Worm (Caenorhabditis elegans) whole organism, midembryonic: ENCODE data around the gene C50A2.3.

Experiments
- T22C8.4 ChIP-seq: fragments of 200-800 bp; sonication (Bioruptor generic); IDR thresholded peaks from 2 replicates; pipeline ENCODE4 v1.3.6; 2022; ENCODE audit warnings: missing genetic modification characterization, missing compliant biosample characterization
- cog-1 ChIP-seq: sonication (generic microtip); optimal IDR thresholded peaks from 2 replicates; lab custom pipeline; 2016; ENCODE audit warnings: missing genetic modification characterization, missing compliant biosample characterization
- flt-1 ChIP-seq: fragments of 200-800 bp; sonication (Bioruptor generic); IDR thresholded peaks from 2 replicates; pipeline ENCODE4 v1.3.6; 2022; ENCODE audit warnings: missing genetic modification characterization, missing compliant biosample characterization
- klf-2 ChIP-seq: fragments of 200-800 bp; sonication (Bioruptor generic); conservative IDR thresholded peaks from 2 replicates; pipeline ENCODE4 v1.3.6; 2022; ENCODE audit warnings: missing genetic modification reagents, missing genetic modification characterization, missing compliant biosample characterization
- med-1 ChIP-seq: sonication (generic microtip); optimal IDR thresholded peaks from 2 replicates; lab custom pipeline; 2017; ENCODE audit warnings: missing genetic modification characterization, mild to moderate bottlenecking, missing compliant biosample characterization, antibody characterized with exemption, missing genetic modification reagents; ENCODE audit not compliant: insufficient read depth
- ref-1 ChIP-seq: fragments of 200-800 bp; sonication (Bioruptor generic); conservative IDR thresholded peaks from 2 replicates; pipeline ENCODE4 v1.3.6; 2022; ENCODE audit warnings: missing genetic modification reagents, missing genetic modification characterization, missing compliant biosample characterization
- tab-1 ChIP-seq: fragments of 200-800 bp; sonication (Bioruptor generic); IDR thresholded peaks from 2 replicates; pipeline ENCODE4 v1.3.6; 2022; ENCODE audit warnings: missing genetic modification characterization, missing compliant biosample characterization
- ztf-23 ChIP-seq: fragments of 200-800 bp; sonication (Bioruptor generic); IDR thresholded peaks from 2 replicates; pipeline ENCODE4 v1.3.6; 2022; ENCODE audit warnings: missing genetic modification reagents, missing genetic modification characterization, missing compliant biosample characterization
- ztf-29 ChIP-seq: fragments of 200-800 bp; sonication (Bioruptor generic); IDR thresholded peaks from 2 replicates; pipeline ENCODE4 v1.3.6; 2022; ENCODE audit warnings: missing genetic modification reagents, missing genetic modification characterization, missing compliant biosample characterization

Gene C50A2.3

ce11 chrIV:1108030-1108429, 49.8 kb downstream of the C50A2.3 start:
- no peak for TF ChIP-seq flt-1
- peak; percentile 35 for TF ChIP-seq cog-1 (tag; lab: Kevin White, UChicago)
- TF ChIP-seq ztf-29, result no peak
- no peak for TF ChIP-seq klf-2 (GFP tag; lab: Robert Waterston, UW)
- no peak for TF ChIP-seq T22C8.4 (GFP tag; lab: Robert Waterston, UW)

ce11 chrIV:1107190-1107589, 50.6 kb downstream of the C50A2.3 start, which contains the start of gene ost-1:
ost-1 (plus strand) TSS chrIV:1107396.
- TF ChIP-seq T22C8.4 (GFP tag; lab: Robert Waterston, UW) (no peak), cog-1 (tag; lab: Kevin White, UChicago) (no peak), med-1 (GFP tag; lab: Kevin White, UChicago) (no peak)

- TF ChIP-seq klf-2 (GFP tag; lab: Robert Waterston, UW), result no peak
Measured at ce11 chrIV:1105999-1106398, 51.8 kb downstream of the C50A2.3 start.

- TF ChIP-seq ref-1 (GFP tag; lab: Robert Waterston, UW), result no peak
- no peak for TF ChIP-seq ztf-29
- TF ChIP-seq klf-2 (GFP tag; lab: Robert Waterston, UW), result no peak
- TF ChIP-seq flt-1, result no peak
- TF ChIP-seq tab-1 (GFP tag; lab: Robert Waterston, UW), result no peak
- no peak for TF ChIP-seq ztf-23 (GFP tag; lab: Robert Waterston, UW)
- TF ChIP-seq cog-1 (tag; lab: Kevin White, UChicago), result no peak
- no peak for TF ChIP-seq T22C8.4 (GFP tag; lab: Robert Waterston, UW)
- TF ChIP-seq med-1 (GFP tag; lab: Kevin White, UChicago), result no peak
Measured at ce11 chrIV:1105104-1105503, 52.7 kb downstream of the C50A2.3 start.

ce11 chrIV:1104518-1104917, 53.3 kb downstream of the C50A2.3 start, which contains the start of the genes C44B12.9 and C44B12.3:
C44B12.9 (minus strand) TSS chrIV:1104618.
C44B12.3 (plus strand) TSS chrIV:1104766.
- TF ChIP-seq klf-2 (GFP tag; lab: Robert Waterston, UW), result no peak
- TF ChIP-seq med-1 (GFP tag; lab: Kevin White, UChicago), result no peak
- TF ChIP-seq T22C8.4 (GFP tag; lab: Robert Waterston, UW), result no peak
- TF ChIP-seq tab-1 (GFP tag; lab: Robert Waterston, UW), result no peak
- no peak for TF ChIP-seq ztf-29
- no peak for TF ChIP-seq cog-1 (tag; lab: Kevin White, UChicago)
- no peak for TF ChIP-seq flt-1

- TF ChIP-seq med-1 (GFP tag; lab: Kevin White, UChicago) (no peak), cog-1 (tag; lab: Kevin White, UChicago) (no peak), ref-1 (GFP tag; lab: Robert Waterston, UW) (no peak), T22C8.4 (GFP tag; lab: Robert Waterston, UW) (no peak), flt-1 (no peak), ztf-23 (GFP tag; lab: Robert Waterston, UW) (no peak), tab-1 (GFP tag; lab: Robert Waterston, UW) (no peak), ztf-29 (no peak), klf-2 (GFP tag; lab: Robert Waterston, UW) (no peak)
Measured at ce11 chrIV:1097153-1097552, 60.7 kb downstream of the C50A2.3 start, which contains the start of gene cox-18. cox-18 (plus strand) TSS chrIV:1097453.

- TF ChIP-seq flt-1 (no peak), klf-2 (GFP tag; lab: Robert Waterston, UW) (no peak), ref-1 (GFP tag; lab: Robert Waterston, UW) (no peak)
Measured at ce11 chrIV:1096154-1096553, 61.7 kb downstream of the C50A2.3 start.
